Fruit fly (Drosophila melanogaster): ENCODE results near the gene RhoU.

RhoU gene

DNA sequence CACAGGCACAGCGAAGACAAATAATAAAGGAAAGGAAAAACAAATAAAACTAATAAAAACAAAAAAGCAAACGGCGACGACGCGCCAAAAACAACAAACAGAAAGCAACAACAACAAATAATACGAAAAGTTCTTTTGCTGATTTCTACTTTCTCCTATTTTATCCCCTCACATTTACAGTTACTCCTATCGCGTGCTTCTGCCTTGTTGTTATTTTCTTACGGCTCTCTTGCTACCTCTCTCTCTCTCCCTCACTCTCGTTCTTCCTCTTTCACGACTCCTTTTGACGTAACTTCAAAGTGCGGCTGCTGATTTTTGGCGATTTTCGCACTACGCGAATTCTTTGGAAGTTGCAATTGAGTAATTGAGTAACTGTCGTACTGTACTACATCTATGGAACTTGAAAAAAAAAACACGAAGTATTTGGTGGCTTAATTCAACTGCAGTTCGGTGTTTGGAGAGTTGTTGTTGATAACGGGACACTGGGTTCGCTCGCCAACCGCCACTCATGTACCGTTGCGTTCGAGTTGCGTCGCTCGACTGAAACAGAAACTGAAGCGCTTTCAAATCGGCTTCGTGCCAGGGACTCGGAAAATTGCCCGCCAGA, 15.9 kb upstream of the RhoU start, which contains the start of gene CG15312:
CG15312 (minus strand) TSS at position 544 of the 607 bp plus-strand sequence.
- TF ChIP-seq Dif (GFP tag; optimal IDR thresholded peaks at IDR 0.05; ENCODE audit: partially characterized antibody), result no peak

DNA sequence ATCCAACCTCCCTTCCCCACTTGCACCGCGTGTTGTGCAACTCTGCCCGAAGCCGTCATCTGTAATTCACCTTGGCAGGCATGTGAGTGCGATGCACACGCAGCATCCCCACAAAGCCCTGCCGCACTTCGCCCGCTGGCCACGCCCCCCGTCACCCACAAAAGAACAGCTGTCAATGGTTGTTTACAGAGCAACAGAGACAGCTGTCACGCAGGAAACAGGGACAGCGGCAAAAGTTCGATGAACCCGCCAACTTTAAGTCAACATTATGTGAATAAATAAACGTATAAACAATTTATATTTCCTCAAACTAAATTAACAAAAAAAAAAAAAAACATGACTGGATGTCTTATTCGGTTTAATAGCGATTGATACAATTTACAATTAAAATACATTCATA, 14.8 kb upstream of the RhoU start:
- TF ChIP-seq rgr (GFP tag; optimal IDR thresholded peaks at IDR 0.05) (no peak), CG32264 (GFP tag; optimal IDR thresholded peaks at IDR 0.05) (no peak), sv (GFP tag; optimal IDR thresholded peaks at IDR 0.05) (no peak), Abd-B (GFP tag; optimal IDR thresholded peaks at IDR 0.05) (no peak), Dif (GFP tag; optimal IDR thresholded peaks at IDR 0.05; ENCODE audit: partially characterized antibody) (no peak), Hr83 (GFP tag; optimal IDR thresholded peaks at IDR 0.05; ENCODE audit: poor library complexity, severe bottlenecking) (no peak), br (GFP tag; optimal IDR thresholded peaks at IDR 0.05) (no peak), Hnf4 (GFP tag; optimal IDR thresholded peaks at IDR 0.05) (no peak), pan (optimal IDR thresholded peaks at IDR 0.05) (no peak), foxo (GFP tag; optimal IDR thresholded peaks at IDR 0.05) (no peak)

dm6 chrX:10082185-10082949, 4.0 kb upstream of the RhoU start, which contains the start of gene ZAP3:
ZAP3 (minus strand) TSS chrX:10082492.
- no peak for TF ChIP-seq OdsH (GFP tag; optimal IDR thresholded peaks at IDR 0.05)
- no peak for TF ChIP-seq fru (GFP tag; optimal IDR thresholded peaks at IDR 0.05)
- TF ChIP-seq tai (GFP tag; optimal IDR thresholded peaks at IDR 0.05), result no peak
- no peak for TF ChIP-seq pan (optimal IDR thresholded peaks at IDR 0.05)
- TF ChIP-seq Myc (optimal IDR thresholded peaks at IDR 0.05), result no peak
- TF ChIP-seq dsf (GFP tag; optimal IDR thresholded peaks at IDR 0.05; ENCODE audit: borderline replicate concordance), result no peak

- TF ChIP-seq rgr (GFP tag; optimal IDR thresholded peaks at IDR 0.05) (no peak), sage (GFP tag; optimal IDR thresholded peaks at IDR 0.05) (no peak), brk (GFP tag; optimal IDR thresholded peaks at IDR 0.05) (no peak), pan (optimal IDR thresholded peaks at IDR 0.05) (no peak), h (GFP tag; optimal IDR thresholded peaks at IDR 0.05) (no peak), lola (GFP tag; optimal IDR thresholded peaks at IDR 0.05) (no peak), dmrt93B (GFP tag; optimal IDR thresholded peaks at IDR 0.05) (no peak), dsf (GFP tag; optimal IDR thresholded peaks at IDR 0.05; ENCODE audit: borderline replicate concordance) (no peak), tai (GFP tag; optimal IDR thresholded peaks at IDR 0.05) (no peak), ey (GFP tag; optimal IDR thresholded peaks at IDR 0.05) (no peak), Abd-B (GFP tag; optimal IDR thresholded peaks at IDR 0.05) (no peak), Sp1 (GFP tag; optimal IDR thresholded peaks at IDR 0.05) (no peak), Vsx2 (GFP tag; optimal IDR thresholded peaks at IDR 0.05; ENCODE audit: partially characterized antibody) (no peak), br (GFP tag; optimal IDR thresholded peaks at IDR 0.05) (no peak), N (GFP tag; optimal IDR thresholded peaks at IDR 0.05) (no peak), Hr83 (GFP tag; optimal IDR thresholded peaks at IDR 0.05; ENCODE audit: poor library complexity, severe bottlenecking) (no peak), CG32264 (GFP tag; optimal IDR thresholded peaks at IDR 0.05) (no peak), OdsH (GFP tag; optimal IDR thresholded peaks at IDR 0.05) (no peak), Jra (GFP tag; optimal IDR thresholded peaks at IDR 0.05) (no peak), psq (GFP tag; optimal IDR thresholded peaks at IDR 0.05) (no peak)
Observed at dm6 chrX:10082950-10083253, 3.4 kb upstream of the RhoU start, which contains the start of gene CG2972. CG2972 (plus strand) TSS chrX:10083154.

- no peak for TF ChIP-seq Abd-B (GFP tag; optimal IDR thresholded peaks at IDR 0.05)
- no peak for TF ChIP-seq Vsx2 (GFP tag; optimal IDR thresholded peaks at IDR 0.05; ENCODE audit: partially characterized antibody)
- TF ChIP-seq foxo (GFP tag; optimal IDR thresholded peaks at IDR 0.05), result peak in 1 of 2 experiments; percentile 87
- peak; percentile 79 for TF ChIP-seq Hnf4 (GFP tag; optimal IDR thresholded peaks at IDR 0.05)
- TF ChIP-seq woc (GFP tag; optimal IDR thresholded peaks at IDR 0.05), result peak; percentile 83
- TF ChIP-seq CG32264 (GFP tag; optimal IDR thresholded peaks at IDR 0.05), result peak; percentile 48
- TF ChIP-seq ey (GFP tag; optimal IDR thresholded peaks at IDR 0.05), result peak; percentile 81
- peak; percentile 86 for TF ChIP-seq psq (GFP tag; optimal IDR thresholded peaks at IDR 0.05)
- no peak for TF ChIP-seq Dfd (GFP tag; optimal IDR thresholded peaks at IDR 0.05)
- peak; percentile 76 for TF ChIP-seq br (GFP tag; optimal IDR thresholded peaks at IDR 0.05)
- TF ChIP-seq Rel (GFP tag; optimal IDR thresholded peaks at IDR 0.05), result peak; percentile 31
- TF ChIP-seq Rel (tag; optimal IDR thresholded peaks at IDR 0.05), result no peak
- TF ChIP-seq Sp1 (GFP tag; optimal IDR thresholded peaks at IDR 0.05), result peak; percentile 87
- TF ChIP-seq HLH106 (tag; optimal IDR thresholded peaks at IDR 0.05), result peak; percentile 69
- no peak for TF ChIP-seq dl (GFP tag; optimal IDR thresholded peaks at IDR 0.05; ENCODE audit: insufficient read depth in 1 of 2, partially characterized antibody in 2 of 2)
- peak; percentile 38 for TF ChIP-seq CG9705 (GFP tag; optimal IDR thresholded peaks at IDR 0.05)
- TF ChIP-seq fru (GFP tag; optimal IDR thresholded peaks at IDR 0.05), result peak; percentile 88
- peak; percentile 48 for TF ChIP-seq sv (GFP tag; optimal IDR thresholded peaks at IDR 0.05)
- TF ChIP-seq Jra (GFP tag; optimal IDR thresholded peaks at IDR 0.05), result peak; percentile 38
- TF ChIP-seq Hr83 (GFP tag; optimal IDR thresholded peaks at IDR 0.05; ENCODE audit: poor library complexity, severe bottlenecking), result no peak
- peak; percentile 24 for TF ChIP-seq sage (GFP tag; optimal IDR thresholded peaks at IDR 0.05)
- peak; percentile 44 for TF ChIP-seq Dif (GFP tag; optimal IDR thresholded peaks at IDR 0.05; ENCODE audit: partially characterized antibody)
- TF ChIP-seq usp (GFP tag; optimal IDR thresholded peaks at IDR 0.05), result no peak
- TF ChIP-seq tai (GFP tag; optimal IDR thresholded peaks at IDR 0.05), result no peak
- peak; percentile 89 for TF ChIP-seq h (GFP tag; optimal IDR thresholded peaks at IDR 0.05)
- TF ChIP-seq OdsH (GFP tag; optimal IDR thresholded peaks at IDR 0.05), result peak; percentile 82
- TF ChIP-seq dmrt93B (GFP tag; optimal IDR thresholded peaks at IDR 0.05), result peak; percentile 51
Observed at dm6 chrX:10088023-10088913, 1.9 kb downstream of the RhoU start.

Data from whole organism, wandering third instar larva.